Fruit fly (Drosophila melanogaster) whole organism, wandering third instar larva: ENCODE data around the gene betaTub85D.

Experiments used
- Abd-B ChIP-seq: fragments of >200 bp; optimal IDR thresholded peaks from 2 replicates; lab custom pipeline; 2017; ENCODE audit warnings: missing biosample characterization, missing genetic modification characterization
- CG32264 ChIP-seq: fragments of 200-800 bp; sonication (Bioruptor generic); optimal IDR thresholded peaks from 2 replicates; lab custom pipeline; 2016; ENCODE audit warnings: missing biosample characterization, missing genetic modification characterization
- CG9705 ChIP-seq: fragments of 200-800 bp; sonication (Bioruptor generic); optimal IDR thresholded peaks from 2 replicates; lab custom pipeline; 2018; ENCODE audit warnings: missing biosample characterization, mild to moderate bottlenecking, missing genetic modification characterization
- CrebA ChIP-seq: fragments of 200-800 bp; sonication (Bioruptor generic); optimal IDR thresholded peaks from 2 replicates; lab custom pipeline; 2016; ENCODE audit warnings: missing biosample characterization, mild to moderate bottlenecking, missing genetic modification characterization, borderline replicate concordance
- Dfd ChIP-seq: fragments of >200 bp; optimal IDR thresholded peaks from 2 replicates; lab custom pipeline; 2017; ENCODE audit warnings: missing biosample characterization, missing genetic modification characterization
- Dif ChIP-seq: fragments of 200-275, 200-300 bp; sonication (Bioruptor generic); optimal IDR thresholded peaks from 2 replicates; lab custom pipeline; 2018; ENCODE audit warnings: missing biosample characterization, missing genetic modification characterization; ENCODE audit not compliant: partially characterized antibody
- GATAd ChIP-seq: sonication (Bioruptor generic); optimal IDR thresholded peaks from 2 replicates; lab custom pipeline; 2016; ENCODE audit warnings: missing biosample characterization, missing genetic modification characterization
- HLH106 ChIP-seq: fragments of 200-800 bp; optimal IDR thresholded peaks from 3 replicates; lab custom pipeline; 2019; ENCODE audit warnings: missing biosample characterization, mild to moderate bottlenecking, missing genetic modification characterization, moderate library complexity
- Hnf4 ChIP-seq: fragments of 200-800 bp; sonication (Bioruptor generic); optimal IDR thresholded peaks from 2 replicates; lab custom pipeline; 2016; ENCODE audit warnings: missing biosample characterization, mild to moderate bottlenecking, missing genetic modification characterization
- Hr78 ChIP-seq: fragments of >200 bp; optimal IDR thresholded peaks from 2 replicates; lab custom pipeline; 2017; ENCODE audit warnings: missing biosample characterization, missing genetic modification characterization
- Hr83 ChIP-seq: fragments of 200-300 bp; sonication (Bioruptor generic); optimal IDR thresholded peaks from 2 replicates; lab custom pipeline; 2016; ENCODE audit warnings: missing biosample characterization, mild to moderate bottlenecking, missing genetic modification characterization, moderate library complexity; ENCODE audit not compliant: poor library complexity, severe bottlenecking
- Jra ChIP-seq: sonication (Bioruptor generic); optimal IDR thresholded peaks from 2 replicates; lab custom pipeline; 2016; ENCODE audit warnings: missing biosample characterization, missing genetic modification characterization
- Mio ChIP-seq: sonication (Bioruptor generic); optimal IDR thresholded peaks from 2 replicates; lab custom pipeline; 2016; ENCODE audit warnings: missing biosample characterization, missing genetic modification characterization
- Myc ChIP-seq: fragments of >200 bp; optimal IDR thresholded peaks from 2 replicates; lab custom pipeline; 2017
- N ChIP-seq: fragments of >200 bp; optimal IDR thresholded peaks from 2 replicates; lab custom pipeline; 2018; ENCODE audit warnings: missing biosample characterization, missing external identifiers, missing genetic modification characterization
- OdsH ChIP-seq: fragments of 200-800 bp; sonication (Bioruptor generic); optimal IDR thresholded peaks from 2 replicates; lab custom pipeline; 2016; ENCODE audit warnings: missing biosample characterization, mild to moderate bottlenecking, missing genetic modification characterization
- Rel ChIP-seq, 2 experiments: fragments of 200-800 bp; sonication (Bioruptor generic) in 1 of 2; optimal IDR thresholded peaks; 2 replicates in 1 of 2; 3 replicates in 1 of 2; lab custom pipeline; 2016 to 2019; ENCODE audit warnings: mild to moderate bottlenecking in 2 of 2, missing biosample characterization in 2 of 2, missing genetic modification characterization in 2 of 2, moderate library complexity in 1 of 2
- Sp1 ChIP-seq: fragments of 200-800 bp; sonication (Bioruptor generic); optimal IDR thresholded peaks from 3 replicates; lab custom pipeline; 2019; ENCODE audit warnings: missing biosample characterization, mild to moderate bottlenecking, missing genetic modification characterization, moderate library complexity
- Vsx2 ChIP-seq: fragments of 200-300, 225-300 bp; sonication (Bioruptor generic); optimal IDR thresholded peaks from 2 replicates; lab custom pipeline; 2018; ENCODE audit warnings: missing biosample characterization, missing genetic modification characterization; ENCODE audit not compliant: partially characterized antibody
- br ChIP-seq: fragments of 200-800 bp; sonication (Bioruptor generic); optimal IDR thresholded peaks from 2 replicates; lab custom pipeline; 2016; ENCODE audit warnings: missing biosample characterization, missing genetic modification characterization
- brk ChIP-seq: fragments of 200-800 bp; sonication (Bioruptor generic); optimal IDR thresholded peaks from 2 replicates; lab custom pipeline; 2016; ENCODE audit warnings: missing biosample characterization, mild to moderate bottlenecking, missing genetic modification characterization
- dl ChIP-seq, 2 experiments: fragments of 175-275, 200-275 bp in 1 of 2; fragments of 200-275 bp in 1 of 2; sonication (Bioruptor generic); optimal IDR thresholded peaks; lab custom pipeline; 2018; ENCODE audit warnings: mild to moderate bottlenecking in 2 of 2, missing biosample characterization in 2 of 2, missing genetic modification characterization in 2 of 2, moderate library complexity in 2 of 2; ENCODE audit not compliant: partially characterized antibody in 2 of 2, insufficient read depth in 1 of 2
- dmrt93B ChIP-seq: fragments of 200-800 bp; sonication (Bioruptor generic); optimal IDR thresholded peaks from 2 replicates; lab custom pipeline; 2018; ENCODE audit warnings: missing biosample characterization, mild to moderate bottlenecking, missing genetic modification characterization
- dsf ChIP-seq: sonication (Bioruptor generic); optimal IDR thresholded peaks from 2 replicates; lab custom pipeline; 2016; ENCODE audit warnings: missing biosample characterization, missing genetic modification characterization, borderline replicate concordance
- ey ChIP-seq: fragments of 200-800 bp; sonication (Bioruptor generic); optimal IDR thresholded peaks from 2 replicates; lab custom pipeline; 2016; ENCODE audit warnings: missing biosample characterization, missing genetic modification characterization
- foxo ChIP-seq, 2 experiments: fragments of 200-800 bp; sonication (Bioruptor generic); optimal IDR thresholded peaks; 2 replicates in 1 of 2; 3 replicates in 1 of 2; lab custom pipeline; 2016 to 2017; ENCODE audit warnings: missing biosample characterization in 2 of 2, missing genetic modification characterization in 2 of 2
- fru ChIP-seq: fragments of 200-800 bp; sonication (Bioruptor generic); optimal IDR thresholded peaks from 3 replicates; lab custom pipeline; 2016; ENCODE audit warnings: missing biosample characterization, mild to moderate bottlenecking, missing genetic modification characterization
- h ChIP-seq: fragments of 200-800 bp; sonication (Bioruptor generic); optimal IDR thresholded peaks from 3 replicates; lab custom pipeline; 2016; ENCODE audit warnings: missing biosample characterization, mild to moderate bottlenecking, missing genetic modification characterization
- jim ChIP-seq: fragments of 175-275, 200-325 bp; sonication (Bioruptor generic); optimal IDR thresholded peaks from 2 replicates; lab custom pipeline; 2016; ENCODE audit warnings: missing biosample characterization, mild to moderate bottlenecking, missing genetic modification characterization
- lola ChIP-seq: fragments of >200 bp; optimal IDR thresholded peaks from 2 replicates; lab custom pipeline; 2017; ENCODE audit warnings: missing biosample characterization, missing genetic modification characterization
- pan ChIP-seq: fragments of >200 bp; optimal IDR thresholded peaks from 2 replicates; lab custom pipeline; 2017
- psq ChIP-seq: fragments of 200-800 bp; sonication (Bioruptor generic); optimal IDR thresholded peaks from 3 replicates; lab custom pipeline; 2017; ENCODE audit warnings: missing biosample characterization, mild to moderate bottlenecking, missing genetic modification characterization, moderate library complexity
- rgr ChIP-seq: fragments of 200-800 bp; sonication (Bioruptor generic); optimal IDR thresholded peaks from 3 replicates; lab custom pipeline; 2016; ENCODE audit warnings: missing biosample characterization, mild to moderate bottlenecking, missing genetic modification characterization
- sage ChIP-seq: fragments of 200-800 bp; sonication (Bioruptor generic); optimal IDR thresholded peaks from 2 replicates; lab custom pipeline; 2016; ENCODE audit warnings: missing biosample characterization, mild to moderate bottlenecking, missing genetic modification characterization
- sv ChIP-seq: fragments of 200-800 bp; sonication (Bioruptor generic); optimal IDR thresholded peaks from 3 replicates; lab custom pipeline; 2016; ENCODE audit warnings: missing biosample characterization, missing genetic modification characterization
- tai ChIP-seq: sonication (Bioruptor generic); optimal IDR thresholded peaks from 2 replicates; lab custom pipeline; 2016; ENCODE audit warnings: missing biosample characterization, missing genetic modification characterization
- usp ChIP-seq: fragments of >200 bp; optimal IDR thresholded peaks from 2 replicates; lab custom pipeline; 2017; ENCODE audit warnings: missing biosample characterization, missing genetic modification characterization

Gene betaTub85D

DNA sequence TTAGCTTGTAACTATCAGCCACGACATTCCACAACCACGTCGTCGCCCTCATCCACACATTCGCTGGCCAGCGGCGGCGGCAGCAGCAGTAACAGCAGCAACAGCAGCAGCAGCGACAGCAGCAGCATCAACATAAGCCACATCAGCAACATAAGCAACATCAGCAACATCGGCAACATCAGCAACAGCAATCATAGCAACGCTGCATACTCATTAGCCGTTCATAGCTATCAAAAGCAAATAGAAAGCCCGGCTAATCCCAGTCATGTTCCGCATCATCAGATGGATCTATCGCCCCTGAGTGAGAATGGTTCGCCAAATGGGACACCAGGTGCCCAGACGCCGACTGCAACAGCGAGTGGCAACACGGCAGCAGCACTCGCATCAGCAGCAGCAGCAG is 31.1 kb upstream of the betaTub85D start:
- TF ChIP-seq Dfd (GFP tag; lab: Kevin White, UChicago) (peak; percentile 95), sv (GFP tag; lab: Kevin White, UChicago) (no peak)

dm6 chr3R:9437618-9438017 is 27.5 kb upstream of the betaTub85D start:
- TF ChIP-seq tai (GFP tag; lab: Kevin White, UChicago) (no peak), Abd-B (GFP tag; lab: Kevin White, UChicago) (no peak), Rel (GFP tag; optimal IDR thresholded peaks at IDR 0.05; lab: Kevin White, UChicago) (no peak), Rel (tag; optimal IDR thresholded peaks at IDR 0.05; lab: Kevin White, UChicago) (no peak), jim (GFP tag; lab: Kevin White, UChicago) (no peak), Myc (lab: Kevin White, UChicago) (no peak), lola (GFP tag; lab: Kevin White, UChicago) (no peak), N (no peak), OdsH (no peak), foxo (GFP tag; optimal IDR thresholded peaks at IDR 0.05; lab: Kevin White, UChicago) (no peak), CG9705 (GFP tag; lab: Kevin White, UChicago) (no peak), brk (GFP tag; lab: Kevin White, UChicago) (no peak), Dfd (GFP tag; lab: Kevin White, UChicago) (no peak)

- TF ChIP-seq tai (GFP tag; lab: Kevin White, UChicago), result no peak
- no peak for TF ChIP-seq Abd-B (GFP tag; lab: Kevin White, UChicago)
- no peak for TF ChIP-seq Dfd (GFP tag; lab: Kevin White, UChicago)
- no peak for TF ChIP-seq usp (GFP tag; lab: Kevin White, UChicago)
- no peak for TF ChIP-seq brk (GFP tag; lab: Kevin White, UChicago)
- TF ChIP-seq h, result peak; percentile 34
- no peak for TF ChIP-seq Sp1 (GFP tag; lab: Kevin White, UChicago)
- peak; percentile 31 for TF ChIP-seq psq
- no peak for TF ChIP-seq pan
- peak; percentile 20 for TF ChIP-seq Hr83 (GFP tag; lab: Kevin White, UChicago)
- peak; percentile 96 for TF ChIP-seq Dif
- TF ChIP-seq sage (GFP tag; lab: Kevin White, UChicago), result no peak
- TF ChIP-seq CG9705 (GFP tag; lab: Kevin White, UChicago), result no peak
- no peak for TF ChIP-seq Hnf4 (GFP tag; lab: Kevin White, UChicago)
- TF ChIP-seq Myc (lab: Kevin White, UChicago), result no peak
- TF ChIP-seq Mio (GFP tag; lab: Kevin White, UChicago), result no peak
- TF ChIP-seq jim (GFP tag; lab: Kevin White, UChicago), result no peak
- TF ChIP-seq dl (GFP tag; optimal IDR thresholded peaks at IDR 0.05; lab: Kevin White, UChicago; ENCODE audit: insufficient read depth in 1 of 2, partially characterized antibody in 2 of 2), result peak; percentile 88 to 93
- no peak for TF ChIP-seq dsf
- no peak for TF ChIP-seq dmrt93B (GFP tag; lab: Kevin White, UChicago)
- no peak for TF ChIP-seq br (GFP tag; lab: Kevin White, UChicago)
- no peak for TF ChIP-seq ey (GFP tag; lab: Kevin White, UChicago)
- peak; percentile 60 for TF ChIP-seq Vsx2
- no peak for TF ChIP-seq HLH106 (tag; lab: Kevin White, UChicago)
- TF ChIP-seq Rel (GFP tag; optimal IDR thresholded peaks at IDR 0.05; lab: Kevin White, UChicago), result no peak
- TF ChIP-seq Rel (tag; optimal IDR thresholded peaks at IDR 0.05; lab: Kevin White, UChicago), result no peak
- no peak for TF ChIP-seq CG32264 (GFP tag; lab: Kevin White, UChicago)
- no peak for TF ChIP-seq Hr78
- peak; percentile 9 for TF ChIP-seq Jra (GFP tag; lab: Kevin White, UChicago)
- no peak for TF ChIP-seq sv (GFP tag; lab: Kevin White, UChicago)
- TF ChIP-seq rgr (GFP tag; lab: Kevin White, UChicago), result no peak
- no peak for TF ChIP-seq GATAd (GFP tag; lab: Kevin White, UChicago)
- no peak for TF ChIP-seq fru
- TF ChIP-seq lola (GFP tag; lab: Kevin White, UChicago), result no peak
- TF ChIP-seq CrebA, result peak; percentile 27
- TF ChIP-seq foxo (GFP tag; optimal IDR thresholded peaks at IDR 0.05; lab: Kevin White, UChicago), result peak in 1 of 2 experiments; percentile 17
- peak; percentile 8 for TF ChIP-seq OdsH
Observed at dm6 chr3R:9436358-9436972, 26.4 kb upstream of the betaTub85D start.
